Worm (Caenorhabditis elegans) whole organism, L2 larva: ENCODE data around the gene sre-51.
"Not testable (repeated sequence)": the region's sequence is repeated elsewhere in the genome, so short reads cannot be mapped to it uniquely, and the experiment has no call there.

ENCODE experiments used
- C34F6.9 ChIP-seq: fragments of 150-350 bp; optimal IDR thresholded peaks from 2 replicates; lab custom pipeline; 2014; ENCODE audit warnings: missing biosample characterization, missing genetic modification characterization
- F13H6.1 ChIP-seq: sonication (generic microtip); optimal IDR thresholded peaks from 2 replicates; lab custom pipeline; 2016; ENCODE audit warnings: missing genetic modification characterization, missing compliant biosample characterization
- R02D3.7 ChIP-seq: fragments of 150-350 bp; optimal IDR thresholded peaks from 2 replicates; lab custom pipeline; 2014; ENCODE audit warnings: missing biosample characterization, missing genetic modification characterization
- Y55F3AM.14 ChIP-seq: fragments of 200-800 bp; sonication (Bioruptor generic); optimal IDR thresholded peaks from 2 replicates; lab custom pipeline; 2018; ENCODE audit warnings: mild to moderate bottlenecking, missing genetic modification characterization, missing compliant biosample characterization
- ZK546.5 ChIP-seq: sonication (generic microtip); optimal IDR thresholded peaks from 2 replicates; lab custom pipeline; 2017; ENCODE audit warnings: missing biosample characterization, missing genetic modification characterization
- alr-1 ChIP-seq: fragments of 150-350 bp; optimal IDR thresholded peaks from 2 replicates; lab custom pipeline; 2014; ENCODE audit warnings: missing biosample characterization, missing genetic modification characterization
- aly-2 ChIP-seq: fragments of 150-350 bp; optimal IDR thresholded peaks from 2 replicates; lab custom pipeline; 2014; ENCODE audit warnings: missing biosample characterization, missing genetic modification characterization
- ama-1 ChIP-seq: fragments of 150-350 bp; optimal IDR thresholded peaks from 2 replicates; lab custom pipeline; 2018; ENCODE audit warnings: inconsistent platforms
- blmp-1 ChIP-seq: sonication (generic microtip); optimal IDR thresholded peaks from 2 replicates; lab custom pipeline; 2017; ENCODE audit warnings: missing genetic modification characterization, mild to moderate bottlenecking, missing compliant biosample characterization, antibody characterized with exemption, moderate library complexity; ENCODE audit not compliant: insufficient read depth
- ceh-16 ChIP-seq: fragments of 150-350 bp; optimal IDR thresholded peaks from 2 replicates; lab custom pipeline; 2014; ENCODE audit warnings: missing biosample characterization, missing genetic modification characterization
- ceh-82 ChIP-seq: fragments of 150-350 bp; optimal IDR thresholded peaks from 2 replicates; lab custom pipeline; 2014; ENCODE audit warnings: missing biosample characterization, missing genetic modification characterization
- crh-2 ChIP-seq: sonication (generic microtip); optimal IDR thresholded peaks from 2 replicates; lab custom pipeline; 2017; ENCODE audit warnings: missing biosample characterization, missing genetic modification characterization
- egl-27 ChIP-seq: sonication (generic microtip); optimal IDR thresholded peaks from 3 replicates; lab custom pipeline; 2017; ENCODE audit warnings: missing biosample characterization, missing genetic modification reagents, missing genetic modification characterization
- elt-1 ChIP-seq: fragments of 150-350 bp; optimal IDR thresholded peaks from 2 replicates; lab custom pipeline; 2014; ENCODE audit warnings: missing biosample characterization, missing genetic modification characterization
- elt-3 ChIP-seq: sonication (generic microtip); optimal IDR thresholded peaks from 2 replicates; lab custom pipeline; 2017; ENCODE audit warnings: missing biosample characterization, missing genetic modification characterization
- gmeb-1 ChIP-seq: fragments of 150-350 bp; optimal IDR thresholded peaks from 2 replicates; lab custom pipeline; 2014; ENCODE audit warnings: missing biosample characterization, missing genetic modification characterization
- lin-11 ChIP-seq: fragments of 150-350 bp; sonication (generic microtip); optimal IDR thresholded peaks from 2 replicates; lab custom pipeline; 2014; ENCODE audit warnings: missing biosample characterization, missing genetic modification characterization, inconsistent platforms, mixed read lengths
- lin-13 ChIP-seq: fragments of 150-350 bp; optimal IDR thresholded peaks from 2 replicates; lab custom pipeline; 2014; ENCODE audit warnings: missing biosample characterization, missing genetic modification reagents, missing genetic modification characterization
- lin-39 ChIP-seq: fragments of 150-350 bp; optimal IDR thresholded peaks from 2 replicates; lab custom pipeline; 2014; ENCODE audit warnings: missing biosample characterization, missing genetic modification reagents, missing genetic modification characterization
- lsy-2 ChIP-seq, 2 experiments: fragments of 150-350 bp in 1 of 2; sonication (generic microtip) in 1 of 2; optimal IDR thresholded peaks; 2 replicates each; lab custom pipeline; 2014 to 2017; ENCODE audit warnings: missing biosample characterization in 2 of 2, missing genetic modification characterization in 2 of 2
- mbf-1 ChIP-seq: sonication (generic microtip); optimal IDR thresholded peaks from 2 replicates; lab custom pipeline; 2017; ENCODE audit warnings: missing biosample characterization, missing genetic modification characterization
- mdl-1 ChIP-seq, 2 experiments: fragments of 150-350 bp in 1 of 2; sonication (generic microtip) in 1 of 2; optimal IDR thresholded peaks; 2 replicates each; lab custom pipeline; 2017; ENCODE audit warnings: missing biosample characterization in 2 of 2, missing genetic modification characterization in 2 of 2
- nhr-11 ChIP-seq: fragments of 150-350 bp; optimal IDR thresholded peaks from 2 replicates; lab custom pipeline; 2014; ENCODE audit warnings: missing biosample characterization, missing genetic modification characterization
- nhr-12 ChIP-seq: fragments of 150-350 bp; optimal IDR thresholded peaks from 2 replicates; lab custom pipeline; 2014; ENCODE audit warnings: missing biosample characterization, missing genetic modification characterization
- nhr-129 ChIP-seq: fragments of 150-350 bp; optimal IDR thresholded peaks from 2 replicates; lab custom pipeline; 2014; ENCODE audit warnings: missing biosample characterization, missing genetic modification characterization
- nhr-23 ChIP-seq: fragments of 150-350 bp; optimal IDR thresholded peaks from 2 replicates; lab custom pipeline; 2014; ENCODE audit warnings: missing biosample characterization, missing genetic modification reagents, missing genetic modification characterization
- nhr-25 ChIP-seq: fragments of 150-350 bp; sonication (generic microtip); optimal IDR thresholded peaks from 3 replicates; lab custom pipeline; 2014; ENCODE audit warnings: missing biosample characterization, missing genetic modification characterization
- nhr-6 ChIP-seq: fragments of 150-350 bp; optimal IDR thresholded peaks from 2 replicates; lab custom pipeline; 2014; ENCODE audit warnings: missing biosample characterization, missing genetic modification characterization
- sem-4 ChIP-seq: fragments of 150-350 bp; optimal IDR thresholded peaks from 2 replicates; lab custom pipeline; 2014; ENCODE audit warnings: missing biosample characterization, missing genetic modification reagents, missing genetic modification characterization
- skn-1 ChIP-seq: sonication (generic microtip); optimal IDR thresholded peaks from 2 replicates; lab custom pipeline; 2017; ENCODE audit warnings: missing biosample characterization, missing genetic modification characterization
- sma-3 ChIP-seq: sonication (generic microtip); optimal IDR thresholded peaks from 2 replicates; lab custom pipeline; 2016; ENCODE audit warnings: missing genetic modification reagents, missing genetic modification characterization, missing compliant biosample characterization
- sma-9 ChIP-seq, 2 experiments: fragments of 150-350 bp in 1 of 2; sonication (generic microtip) in 1 of 2; optimal IDR thresholded peaks; 2 replicates each; lab custom pipeline; 2014 to 2016; ENCODE audit warnings: missing genetic modification characterization in 2 of 2, mild to moderate bottlenecking in 1 of 2, missing biosample characterization in 1 of 2, missing compliant biosample characterization in 1 of 2, missing genetic modification reagents in 1 of 2, moderate library complexity in 1 of 2
- unc-55 ChIP-seq: fragments of 150-350 bp; sonication (generic microtip); optimal IDR thresholded peaks from 3 replicates; lab custom pipeline; 2014; ENCODE audit warnings: missing biosample characterization, missing genetic modification reagents, missing genetic modification characterization
- zag-1 ChIP-seq: fragments of 150-350 bp; optimal IDR thresholded peaks from 2 replicates; lab custom pipeline; 2014; ENCODE audit warnings: missing biosample characterization, missing genetic modification characterization
- ztf-11 ChIP-seq: sonication (generic microtip); optimal IDR thresholded peaks from 2 replicates; lab custom pipeline; 2017; ENCODE audit warnings: missing biosample characterization, missing genetic modification characterization
- ztf-4 ChIP-seq: fragments of 150-350 bp; optimal IDR thresholded peaks from 2 replicates; lab custom pipeline; 2014; ENCODE audit warnings: missing biosample characterization, missing genetic modification characterization

Gene sre-51

DNA sequence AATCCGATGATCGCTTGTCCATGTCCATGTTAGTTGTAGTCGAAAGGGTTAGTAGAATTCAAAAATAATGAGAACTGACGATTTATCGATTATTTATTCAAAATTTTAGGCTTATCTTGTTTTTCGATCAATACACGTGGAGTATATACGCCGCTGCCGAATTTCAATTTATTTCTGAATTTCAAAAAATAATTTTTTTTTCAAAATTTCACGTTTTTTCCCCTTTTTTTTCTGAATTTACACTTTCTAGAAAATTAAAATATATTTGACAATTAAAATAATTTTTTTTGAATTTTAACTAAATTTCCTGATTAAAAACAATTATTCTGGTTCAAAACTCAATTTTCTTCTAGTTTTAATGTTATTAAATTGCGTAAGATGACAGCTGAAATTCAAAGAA is 9.3 kb upstream of the sre-51 start, which contains the start of gene C50E10.1:
Gene C50E10.1, minus strand, starts transcription at position 101 of the 400 bp plus-strand sequence.
- TF ChIP-seq alr-1 (tag; lab: Kevin White, UChicago) (no peak), nhr-12 (tag; lab: Kevin White, UChicago) (no peak), ceh-82 (tag; lab: Kevin White, UChicago) (no peak), sem-4 (tag; lab: Kevin White, UChicago) (no peak), egl-27 (tag; lab: Kevin White, UChicago) (no peak), unc-55 (GFP tag; lab: Kevin White, UChicago) (no peak), Y55F3AM.14 (no peak), ztf-4 (tag; lab: Kevin White, UChicago) (no peak)

DNA sequence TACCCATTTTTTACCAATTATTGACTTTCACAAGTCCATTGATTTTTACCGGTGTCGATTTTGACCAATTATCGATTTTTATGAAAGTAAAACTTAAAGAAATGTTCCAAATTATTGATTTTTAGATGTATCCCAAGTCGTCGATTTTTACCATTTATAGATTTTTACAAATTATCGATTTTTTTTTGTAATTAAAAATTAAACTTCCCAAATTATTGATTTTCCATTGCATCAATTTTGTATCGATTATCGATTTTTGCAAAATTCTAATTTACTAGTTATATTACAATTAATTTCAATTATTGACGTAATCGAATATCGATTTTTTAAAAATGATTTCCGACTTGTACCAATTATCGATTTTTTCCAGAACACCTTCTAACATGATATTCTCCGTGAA is 8.5 kb upstream of the sre-51 start, which contains the start of gene sre-50:
Gene sre-50, plus strand, starts transcription at position 384 of the 400 bp plus-strand sequence.
- TF ChIP-seq aly-2 (no peak), gmeb-1 (tag; lab: Kevin White, UChicago) (no peak), nhr-6 (tag; lab: Kevin White, UChicago) (no peak), lsy-2 (tag; optimal IDR thresholded peaks at IDR 0.05; lab: Kevin White, UChicago) (no peak), sma-3 (GFP tag; lab: Kevin White, UChicago) (no peak), lin-13 (GFP tag; lab: Kevin White, UChicago) (no peak), nhr-11 (tag; lab: Kevin White, UChicago) (no peak), lin-11 (tag; lab: Kevin White, UChicago) (no peak), lin-39 (tag; lab: Kevin White, UChicago) (no peak), nhr-23 (tag; lab: Kevin White, UChicago) (no peak), sem-4 (tag; lab: Kevin White, UChicago) (no peak), nhr-25 (no peak), ceh-16 (no peak), skn-1 (no peak), blmp-1 (no peak), ceh-82 (tag; lab: Kevin White, UChicago) (no peak), ama-1 (lab: Kevin White, UChicago) (no peak), zag-1 (tag; lab: Kevin White, UChicago) (no peak)

DNA sequence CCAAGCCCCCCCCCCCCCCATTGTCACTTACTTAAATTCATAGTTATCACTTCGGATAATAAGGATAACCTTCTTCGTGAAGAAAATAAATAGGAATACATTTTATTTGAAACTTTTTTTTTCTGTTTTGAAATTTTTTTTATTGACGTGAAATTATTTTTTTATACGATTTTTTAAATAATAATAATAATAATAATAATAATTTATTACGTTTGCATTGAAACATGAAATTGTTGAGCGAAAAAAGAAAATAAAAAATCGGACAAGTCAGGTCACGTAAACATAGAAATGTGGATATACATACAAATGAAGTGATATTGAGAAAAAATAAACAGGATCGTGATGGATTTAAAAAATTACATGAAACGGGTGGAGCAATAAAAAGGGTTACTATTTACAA is 2.0 kb upstream of the sre-51 start, which contains the start of gene C50E10.2:
Gene C50E10.2, minus strand, starts transcription at position 101 of the 400 bp plus-strand sequence.
- TF ChIP-seq C34F6.9 (tag; lab: Kevin White, UChicago), result no peak
- no peak for TF ChIP-seq mbf-1 (tag; lab: Kevin White, UChicago)
- TF ChIP-seq alr-1 (tag; lab: Kevin White, UChicago), result no peak
- no peak for TF ChIP-seq elt-3
- TF ChIP-seq elt-1 (tag; lab: Kevin White, UChicago), result no peak
- no peak for TF ChIP-seq R02D3.7 (tag; lab: Kevin White, UChicago)
- no peak for TF ChIP-seq nhr-12 (tag; lab: Kevin White, UChicago)
- TF ChIP-seq lin-39 (tag; lab: Kevin White, UChicago), result no peak
- no peak for TF ChIP-seq nhr-129 (tag; lab: Kevin White, UChicago)
- TF ChIP-seq ztf-11, result no peak
- no peak for TF ChIP-seq ztf-4 (tag; lab: Kevin White, UChicago)
- no peak for TF ChIP-seq mdl-1 (tag; optimal IDR thresholded peaks at IDR 0.05; lab: Kevin White, UChicago)
- TF ChIP-seq unc-55 (GFP tag; lab: Kevin White, UChicago), result no peak
- TF ChIP-seq sma-9 (GFP tag; optimal IDR thresholded peaks at IDR 0.05; lab: Kevin White, UChicago), result no peak
- TF ChIP-seq sma-9 (tag; optimal IDR thresholded peaks at IDR 0.05; lab: Kevin White, UChicago), result no peak
- TF ChIP-seq nhr-6 (tag; lab: Kevin White, UChicago), result no peak
- TF ChIP-seq ZK546.5 (tag; lab: Kevin White, UChicago), result no peak
- no peak for TF ChIP-seq aly-2
- TF ChIP-seq crh-2 (tag; lab: Kevin White, UChicago), result no peak
- TF ChIP-seq F13H6.1 (tag; lab: Kevin White, UChicago), result no peak
- TF ChIP-seq, all 48 proteins: peak for 0

DNA sequence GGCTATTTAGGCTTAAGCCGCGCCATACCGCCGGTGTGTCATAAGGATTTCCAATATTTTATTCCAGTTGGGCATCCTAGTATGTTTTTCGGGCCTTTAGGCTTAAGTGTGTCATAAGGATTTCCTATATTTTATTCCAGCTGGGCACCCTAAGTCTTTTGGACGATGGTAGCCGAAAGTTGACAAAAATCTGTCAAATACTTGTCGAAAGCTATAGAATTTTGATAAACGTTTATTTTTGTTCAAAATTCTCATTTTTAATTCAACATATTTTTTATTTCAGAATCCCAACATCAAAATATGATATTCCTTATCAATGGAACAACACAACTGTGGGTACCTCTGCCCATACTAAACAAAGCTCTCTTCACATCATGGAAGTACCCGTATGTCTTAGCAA is 6.9 kb downstream of the sre-51 start, which contains the start of gene sre-49:
Gene sre-49, plus strand, starts transcription at position 301 of the 400 bp plus-strand sequence.
- TF ChIP-seq ceh-82 (tag; lab: Kevin White, UChicago); skn-1; lsy-2 (tag; optimal IDR thresholded peaks at IDR 0.05; lab: Kevin White, UChicago): not testable (repeated sequence)
- TF ChIP-seq, all 48 proteins: peak for 0; not testable (repeated sequence) for 48
